Fruit fly (Drosophila melanogaster): ENCODE data around the gene CG7320.

dm6 chr3L:18174833-18175232, 26.5 kb upstream of the CG7320 start:
- no peak for TF ChIP-seq CTCF (optimal IDR thresholded peaks at IDR 0.05)
- TF ChIP-seq CG8478 (optimal IDR thresholded peaks at IDR 0.05), result no peak

All from S2 (cell line).